Fruit fly (Drosophila melanogaster): ENCODE measurements around the gene Teh2.
A peak's percentile ranks its signal among the peaks of the same experiment; 100 is the strongest.

- TF ChIP-seq CG12605 (GFP tag; IDR thresholded peaks at IDR 0.05) (peak; percentile 82), CG13204 (GFP tag; optimal IDR thresholded peaks at IDR 0.05) (peak; percentile 74)
These were observed 42.6 kb upstream of the Teh2 start for dm6 chr3L:4230357-4230901.

Data from whole organism, pupa.